Fruit fly (Drosophila melanogaster) whole organism, embryonic: ENCODE results near the gene CG32708.

Experiments used
- Ada2b ChIP-seq: fragments of 200-800 bp; sonication (Bioruptor generic); IDR thresholded peaks from 2 replicates; pipeline ENCODE4 v1.3.6; 2022; ENCODE audit warnings: missing biosample characterization, missing genetic modification characterization
- Adf1 ChIP-seq: fragments of 200-800 bp; sonication (Bioruptor generic); IDR thresholded peaks from 2 replicates; pipeline ENCODE4 v1.3.6; 2022; ENCODE audit warnings: missing biosample characterization, missing genetic modification characterization
- B-H1 ChIP-seq: fragments of 200-800 bp; sonication (Bioruptor generic); IDR thresholded peaks from 3 replicates; pipeline ENCODE4 v1.3.6; 2022; ENCODE audit warnings: missing biosample characterization, missing genetic modification characterization
- C15 ChIP-seq: fragments of 200-800 bp; sonication (Bioruptor generic); IDR thresholded peaks from 3 replicates; pipeline ENCODE4 v1.3.6; 2022; ENCODE audit warnings: missing biosample characterization, missing genetic modification characterization
- CG10431 ChIP-seq: fragments of 200-800 bp; sonication (Bioruptor generic); optimal IDR thresholded peaks from 3 replicates; lab custom pipeline; 2018; ENCODE audit warnings: missing biosample characterization, mild to moderate bottlenecking, missing genetic modification characterization
- CG11093 ChIP-seq: fragments of 200-800 bp; sonication (Bioruptor generic); IDR thresholded peaks from 3 replicates; pipeline ENCODE4 v1.3.6; 2022; ENCODE audit warnings: missing biosample characterization, missing genetic modification characterization
- CG11723 ChIP-seq: fragments of 200-800 bp; sonication (Bioruptor generic); optimal IDR thresholded peaks from 2 replicates; lab custom pipeline; 2017; ENCODE audit warnings: missing biosample characterization, mild to moderate bottlenecking, missing genetic modification characterization
- CG12155 ChIP-seq: fragments of 200-800 bp; sonication (Bioruptor generic); optimal IDR thresholded peaks from 3 replicates; lab custom pipeline; 2016; ENCODE audit warnings: missing biosample characterization, missing genetic modification characterization
- CG13296 ChIP-seq: fragments of 200-800 bp; sonication (Bioruptor generic); optimal IDR thresholded peaks from 3 replicates; lab custom pipeline; 2018; ENCODE audit warnings: missing biosample characterization, mild to moderate bottlenecking, missing genetic modification characterization
- CG14441 ChIP-seq: fragments of 200-800 bp; sonication (Bioruptor generic); IDR thresholded peaks from 2 replicates; pipeline ENCODE4 v1.3.6; 2022; ENCODE audit warnings: missing biosample characterization, missing genetic modification characterization
- CG15479 ChIP-seq: fragments of 200-800 bp; sonication (Bioruptor generic); optimal IDR thresholded peaks from 3 replicates; lab custom pipeline; 2019; ENCODE audit warnings: missing biosample characterization, mild to moderate bottlenecking, missing genetic modification characterization, moderate library complexity
- CG17568 ChIP-seq: fragments of 200-800 bp; sonication (Bioruptor generic); optimal IDR thresholded peaks from 2 replicates; lab custom pipeline; 2018; ENCODE audit warnings: missing biosample characterization, mild to moderate bottlenecking, missing genetic modification characterization, moderate library complexity
- CG17802 ChIP-seq: fragments of 200-800 bp; sonication (Bioruptor generic); optimal IDR thresholded peaks from 2 replicates; lab custom pipeline; 2018; ENCODE audit warnings: missing biosample characterization, mild to moderate bottlenecking, missing genetic modification characterization, moderate library complexity
- CG18476 ChIP-seq: fragments of 200-800 bp; sonication (Bioruptor generic); optimal IDR thresholded peaks from 2 replicates; lab custom pipeline; 2016; ENCODE audit warnings: missing biosample characterization, mild to moderate bottlenecking, missing genetic modification characterization
- CG31388 ChIP-seq: fragments of 200-800 bp; sonication (Bioruptor generic); optimal IDR thresholded peaks from 2 replicates; lab custom pipeline; 2016; ENCODE audit warnings: missing biosample characterization, missing genetic modification characterization
- CG32772 ChIP-seq: fragments of 200-800 bp; sonication (Bioruptor generic); IDR thresholded peaks from 2 replicates; pipeline ENCODE4 v1.3.6; 2022; ENCODE audit warnings: missing biosample characterization, missing genetic modification characterization
- CG3838 ChIP-seq: fragments of 200-800 bp; sonication (Bioruptor generic); optimal IDR thresholded peaks from 3 replicates; lab custom pipeline; 2016; ENCODE audit warnings: missing biosample characterization, missing genetic modification characterization
- CG3995 ChIP-seq: fragments of 200-800 bp; sonication (Bioruptor generic); optimal IDR thresholded peaks from 3 replicates; lab custom pipeline; 2016; ENCODE audit warnings: missing biosample characterization, missing genetic modification characterization
- CG6791 ChIP-seq: fragments of 200-800 bp; sonication (Bioruptor generic); IDR thresholded peaks from 3 replicates; pipeline ENCODE4 v1.3.6; 2022; ENCODE audit warnings: missing biosample characterization, missing genetic modification characterization; ENCODE audit not compliant: partially characterized antibody
- CG7786 ChIP-seq: fragments of 200-800 bp; sonication (Bioruptor generic); optimal IDR thresholded peaks from 2 replicates; lab custom pipeline; 2016; ENCODE audit warnings: missing biosample characterization, missing genetic modification characterization
- CG8089 ChIP-seq: fragments of 200-800 bp; sonication (Bioruptor generic); optimal IDR thresholded peaks from 3 replicates; lab custom pipeline; 2016; ENCODE audit warnings: missing biosample characterization, missing genetic modification characterization
- CG9215 ChIP-seq: fragments of 200-800 bp; sonication (Bioruptor generic); IDR thresholded peaks from 2 replicates; pipeline ENCODE4 v1.3.6; 2022; ENCODE audit warnings: missing biosample characterization, missing genetic modification characterization
- D19A ChIP-seq: fragments of 200-800 bp; optimal IDR thresholded peaks from 3 replicates; lab custom pipeline; 2019; ENCODE audit warnings: missing biosample characterization, mild to moderate bottlenecking, missing genetic modification characterization, moderate library complexity
- Dbx ChIP-seq: fragments of 200-800 bp; sonication (Bioruptor generic); IDR thresholded peaks from 3 replicates; pipeline ENCODE4 v1.3.6; 2022; ENCODE audit warnings: missing biosample characterization, missing genetic modification characterization
- Deaf1 ChIP-seq: fragments of 200-800 bp; optimal IDR thresholded peaks from 3 replicates; lab custom pipeline; 2019; ENCODE audit warnings: missing biosample characterization, mild to moderate bottlenecking, missing genetic modification characterization, moderate library complexity
- Dek ChIP-seq: fragments of 200-800 bp; sonication (Bioruptor generic); optimal IDR thresholded peaks from 3 replicates; lab custom pipeline; 2019; ENCODE audit warnings: missing biosample characterization, mild to moderate bottlenecking, missing genetic modification characterization, moderate library complexity
- H2.0 ChIP-seq: fragments of 200-800 bp; sonication (Bioruptor generic); IDR thresholded peaks from 2 replicates; pipeline ENCODE4 v1.3.6; 2022; ENCODE audit warnings: missing biosample characterization, missing genetic modification characterization
- Hr3 ChIP-seq: fragments of 200-800 bp; sonication (Bioruptor generic); optimal IDR thresholded peaks from 3 replicates; lab custom pipeline; 2016; ENCODE audit warnings: missing biosample characterization, missing genetic modification characterization
- MESR4 ChIP-seq: fragments of 200-800 bp; sonication (Bioruptor generic); optimal IDR thresholded peaks from 2 replicates; lab custom pipeline; 2018; ENCODE audit warnings: missing biosample characterization, mild to moderate bottlenecking, missing genetic modification characterization, moderate library complexity
- Mrtf ChIP-seq: fragments of 200-800 bp; sonication (Bioruptor generic); IDR thresholded peaks from 3 replicates; pipeline ENCODE4 v1.3.6; 2022; ENCODE audit warnings: missing biosample characterization, missing genetic modification characterization
- Myb ChIP-seq: fragments of 200-800 bp; sonication (Bioruptor generic); optimal IDR thresholded peaks from 2 replicates; lab custom pipeline; 2016; ENCODE audit warnings: missing biosample characterization, missing genetic modification characterization
- PHDP ChIP-seq: fragments of 200-800 bp; sonication (Bioruptor generic); optimal IDR thresholded peaks from 3 replicates; lab custom pipeline; 2018; ENCODE audit warnings: missing biosample characterization, mild to moderate bottlenecking, missing genetic modification characterization, moderate library complexity
- Side ChIP-seq: fragments of 200-800 bp; sonication (Bioruptor generic); optimal IDR thresholded peaks from 2 replicates; lab custom pipeline; 2016; ENCODE audit warnings: missing biosample characterization, missing genetic modification characterization
- Sox102F ChIP-seq: fragments of 200-800 bp; sonication (Bioruptor generic); optimal IDR thresholded peaks from 2 replicates; lab custom pipeline; 2018; ENCODE audit warnings: missing biosample characterization, mild to moderate bottlenecking, missing genetic modification characterization, moderate library complexity
- YL-1 ChIP-seq: fragments of 200-800 bp; sonication (Bioruptor generic); optimal IDR thresholded peaks from 3 replicates; lab custom pipeline; 2017; ENCODE audit warnings: missing biosample characterization, mild to moderate bottlenecking, missing genetic modification characterization
- bsh ChIP-seq, 2 experiments: fragments of 200-800 bp; sonication (Bioruptor generic); optimal IDR thresholded peaks; 2 replicates each; lab custom pipeline; 2017 to 2018; ENCODE audit warnings: mild to moderate bottlenecking in 2 of 2, missing biosample characterization in 2 of 2, missing genetic modification characterization in 2 of 2, moderate library complexity in 1 of 2
- btn ChIP-seq: fragments of 200-800 bp; sonication (Bioruptor generic); optimal IDR thresholded peaks from 2 replicates; lab custom pipeline; 2016; ENCODE audit warnings: missing biosample characterization, missing genetic modification characterization
- cg ChIP-seq: fragments of 200-800 bp; sonication (Bioruptor generic); optimal IDR thresholded peaks from 3 replicates; lab custom pipeline; 2019; ENCODE audit warnings: missing biosample characterization, mild to moderate bottlenecking, missing genetic modification characterization, moderate library complexity
- danr ChIP-seq: fragments of 200-800 bp; sonication (Bioruptor generic); IDR thresholded peaks from 2 replicates; pipeline ENCODE4 v1.3.6; 2022; ENCODE audit warnings: missing biosample characterization, missing genetic modification characterization
- exex ChIP-seq: fragments of 200-800 bp; sonication (Bioruptor generic); optimal IDR thresholded peaks from 4 replicates; lab custom pipeline; 2018; ENCODE audit warnings: missing biosample characterization, mild to moderate bottlenecking, missing genetic modification characterization, moderate library complexity
- fd102C ChIP-seq: fragments of 200-800 bp; sonication (Bioruptor generic); optimal IDR thresholded peaks from 2 replicates; lab custom pipeline; 2018; ENCODE audit warnings: missing biosample characterization, mild to moderate bottlenecking, missing genetic modification characterization, moderate library complexity
- fd96Cb ChIP-seq: fragments of 200-800 bp; sonication (Bioruptor generic); optimal IDR thresholded peaks from 2 replicates; lab custom pipeline; 2018; ENCODE audit warnings: missing biosample characterization, mild to moderate bottlenecking, missing genetic modification characterization, moderate library complexity
- gce ChIP-seq: fragments of 200-800 bp; sonication (Bioruptor generic); IDR thresholded peaks from 3 replicates; pipeline ENCODE4 v1.3.6; 2022; ENCODE audit warnings: missing biosample characterization, missing genetic modification characterization
- gt ChIP-seq: fragments of 200-800 bp; sonication (Bioruptor generic); IDR thresholded peaks from 2 replicates; pipeline ENCODE4 v1.3.6; 2022; ENCODE audit warnings: missing biosample characterization, missing genetic modification characterization
- ind ChIP-seq: fragments of 200-800 bp; sonication (Bioruptor generic); optimal IDR thresholded peaks from 3 replicates; lab custom pipeline; 2016; ENCODE audit warnings: missing biosample characterization, missing genetic modification characterization
- peb ChIP-seq: fragments of 200-800 bp; sonication (Bioruptor generic); IDR thresholded peaks from 2 replicates; pipeline ENCODE4 v1.3.6; 2022; ENCODE audit warnings: missing biosample characterization, missing genetic modification characterization
- salm ChIP-seq: fragments of 200-800 bp; sonication (Bioruptor generic); optimal IDR thresholded peaks from 2 replicates; lab custom pipeline; 2018; ENCODE audit warnings: missing biosample characterization, mild to moderate bottlenecking, missing genetic modification characterization
- seq ChIP-seq: fragments of 200-800 bp; sonication (Bioruptor generic); IDR thresholded peaks from 2 replicates; pipeline ENCODE4 v1.3.6; 2022; ENCODE audit warnings: missing biosample characterization, missing genetic modification characterization
- sqz ChIP-seq: fragments of 200-800 bp; sonication (Bioruptor generic); optimal IDR thresholded peaks from 3 replicates; lab custom pipeline; 2018; ENCODE audit warnings: missing biosample characterization, mild to moderate bottlenecking, missing genetic modification characterization
- ttk ChIP-seq: fragments of 200-800 bp; sonication (Bioruptor generic); IDR thresholded peaks from 2 replicates; pipeline ENCODE4 v2.1.2; 2022; ENCODE audit warnings: missing biosample characterization, missing genetic modification characterization
- tup ChIP-seq: fragments of 200-800 bp; sonication (Bioruptor generic); optimal IDR thresholded peaks from 2 replicates; lab custom pipeline; 2016; ENCODE audit warnings: missing biosample characterization, mild to moderate bottlenecking, missing genetic modification characterization, moderate library complexity
- yki ChIP-seq: fragments of >200 bp; optimal IDR thresholded peaks from 3 replicates; lab custom pipeline; 2018

The CG32708 gene

dm6 chrX:9066802-9067489 is 18.8 kb upstream of the CG32708 start (continued):
- TF ChIP-seq CG9215 (peak; percentile 26; the same call in 1 of the 2 replicates), Mrtf (no peak), CG17802 (tag; lab: Kevin White, UChicago) (no peak), CG6791 (GFP tag; lab: Robert Waterston, UW) (no peak), CG11093 (GFP tag; lab: Robert Waterston, UW) (no peak), sqz (GFP tag; lab: Kevin White, UChicago) (no peak), CG7786 (GFP tag; lab: Kevin White, UChicago) (no peak), bsh (GFP tag; optimal IDR thresholded peaks at IDR 0.05; lab: Kevin White, UChicago) (peak; percentile 44 to 47), CG15479 (GFP tag; lab: Kevin White, UChicago) (no peak), CG31388 (no peak), tup (GFP tag; lab: Kevin White, UChicago) (no peak), ttk (GFP tag; lab: Robert Waterston, UW) (no peak), CG32772 (GFP tag; lab: Robert Waterston, UW) (no peak), gt (GFP tag; lab: Robert Waterston, UW) (no peak), CG18476 (no peak), Myb (GFP tag; lab: Kevin White, UChicago) (no peak), CG10431 (GFP tag; lab: Kevin White, UChicago) (no peak), C15 (GFP tag; lab: Robert Waterston, UW) (no peak), CG3838 (GFP tag; lab: Kevin White, UChicago) (no peak), H2.0 (GFP tag; lab: Robert Waterston, UW) (no peak), Dbx (no peak), CG12155 (GFP tag; lab: Kevin White, UChicago) (no peak), exex (tag; lab: Kevin White, UChicago) (no peak), seq (GFP tag; lab: Robert Waterston, UW) (no peak), salm (tag; lab: Kevin White, UChicago) (no peak), YL-1 (GFP tag; lab: Kevin White, UChicago) (no peak), peb (GFP tag; lab: Robert Waterston, UW) (no peak), Dek (tag; lab: Kevin White, UChicago) (no peak), ind (GFP tag; lab: Kevin White, UChicago) (peak; percentile 31), fd102C (no peak), danr (GFP tag; lab: Robert Waterston, UW) (no peak), B-H1 (GFP tag; lab: Robert Waterston, UW) (no peak), btn (no peak), Hr3 (peak; percentile 24), Deaf1 (tag; lab: Kevin White, UChicago) (no peak), fd96Cb (tag; lab: Kevin White, UChicago) (peak; percentile 26), cg (GFP tag; lab: Kevin White, UChicago) (no peak), CG8089 (GFP tag; lab: Kevin White, UChicago) (no peak), CG14441 (GFP tag; lab: Robert Waterston, UW) (peak; percentile 47; the same call in 1 of the 2 replicates), CG3995 (no peak), PHDP (tag; lab: Kevin White, UChicago) (peak; percentile 11), gce (GFP tag; lab: Robert Waterston, UW) (no peak), Side (GFP tag; lab: Kevin White, UChicago) (no peak), MESR4 (GFP tag; lab: Kevin White, UChicago) (no peak), CG13296 (GFP tag; lab: Kevin White, UChicago) (no peak), CG11723 (GFP tag; lab: Kevin White, UChicago) (no peak), CG17568 (GFP tag; lab: Kevin White, UChicago) (no peak), Sox102F (GFP tag; lab: Kevin White, UChicago) (peak; percentile 52), D19A (tag; lab: Kevin White, UChicago) (no peak), Adf1 (GFP tag; lab: Robert Waterston, UW) (no peak), yki (lab: Kevin White, UChicago) (no peak), Ada2b (GFP tag; lab: Robert Waterston, UW) (peak; percentile 59)
